Fruit fly (Drosophila melanogaster) whole organism, adult: ENCODE data around the gene CG6937.

Experiments used
- CG11617 ChIP-seq: fragments of 200-800 bp; sonication (Bioruptor generic); optimal IDR thresholded peaks from 2 replicates; lab custom pipeline; 2017; ENCODE audit warnings: mild to moderate bottlenecking, missing biosample characterization, missing genetic modification reagents, missing genetic modification characterization
- CG33017 ChIP-seq: fragments of 200-800 bp; sonication (Bioruptor generic); optimal IDR thresholded peaks from 2 replicates; lab custom pipeline; 2018; ENCODE audit warnings: missing biosample characterization, mild to moderate bottlenecking, missing genetic modification characterization, moderate library complexity
- Clk ChIP-seq: fragments of 200-800 bp; sonication (Bioruptor generic); optimal IDR thresholded peaks from 2 replicates; lab custom pipeline; 2017; ENCODE audit warnings: missing biosample characterization, missing genetic modification characterization
- Hr96 ChIP-seq: fragments of 200-800 bp; sonication (Bioruptor generic); optimal IDR thresholded peaks from 2 replicates; lab custom pipeline; 2016; ENCODE audit warnings: missing biosample characterization, missing genetic modification characterization
- Mnt ChIP-seq: fragments of 200-800 bp; sonication (Bioruptor generic); optimal IDR thresholded peaks from 2 replicates; lab custom pipeline; 2016; ENCODE audit warnings: missing biosample characterization, mild to moderate bottlenecking, missing genetic modification characterization
- bab1 ChIP-seq: fragments of 200-800 bp; sonication (Bioruptor generic); optimal IDR thresholded peaks from 3 replicates; lab custom pipeline; 2019; ENCODE audit warnings: missing biosample characterization, mild to moderate bottlenecking, missing genetic modification characterization, moderate library complexity
- cic ChIP-seq: fragments of 200-800 bp; sonication (Bioruptor generic); optimal IDR thresholded peaks from 2 replicates; lab custom pipeline; 2017; ENCODE audit warnings: missing biosample characterization, mild to moderate bottlenecking, missing genetic modification characterization, moderate library complexity
- kay ChIP-seq: fragments of 200-800 bp; sonication (Bioruptor generic); peaks from one replicate; lab custom pipeline; 2016; ENCODE audit warnings: missing biosample characterization, missing genetic modification characterization, borderline replicate concordance
- tj ChIP-seq: fragments of 200-800 bp; sonication (Bioruptor generic); optimal IDR thresholded peaks from 3 replicates; lab custom pipeline; 2017; ENCODE audit warnings: missing biosample characterization, mild to moderate bottlenecking, missing genetic modification characterization, moderate library complexity

DNA sequence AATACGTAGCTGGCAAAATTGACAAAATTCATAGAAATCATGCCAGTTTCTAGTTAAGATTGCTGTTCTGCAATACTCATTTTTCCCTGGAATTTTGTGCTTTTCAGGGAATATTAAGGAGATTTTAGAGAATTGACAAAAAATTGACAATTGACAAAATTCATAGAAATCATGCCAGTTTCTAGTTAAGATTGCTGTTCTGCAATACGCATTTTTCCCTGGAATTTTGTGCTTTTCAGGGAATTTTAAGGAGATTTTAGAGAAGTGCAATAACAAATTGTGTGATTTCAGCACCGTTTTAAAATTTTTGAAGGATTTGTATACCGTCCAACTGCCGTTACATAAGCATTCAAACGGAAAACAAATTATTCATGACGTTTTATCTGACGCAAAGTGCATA is 4.2 kb downstream of the CG6937 start:
- TF ChIP-seq tj (GFP tag; lab: Kevin White, UChicago), result no peak
- no peak for TF ChIP-seq cic (GFP tag; lab: Kevin White, UChicago)
- no peak for TF ChIP-seq kay
- TF ChIP-seq CG11617 (GFP tag; lab: Kevin White, UChicago), result no peak
- TF ChIP-seq CG33017 (tag; lab: Kevin White, UChicago), result no peak
- TF ChIP-seq Hr96 (GFP tag; lab: Kevin White, UChicago), result no peak
- TF ChIP-seq Mnt, result no peak
- TF ChIP-seq bab1 (GFP tag; lab: Kevin White, UChicago), result no peak
- no peak for TF ChIP-seq Clk (GFP tag; lab: Kevin White, UChicago)
